Fruit fly (Drosophila melanogaster): ENCODE measurements around the gene CG14434.

Gene CG14434

DNA sequence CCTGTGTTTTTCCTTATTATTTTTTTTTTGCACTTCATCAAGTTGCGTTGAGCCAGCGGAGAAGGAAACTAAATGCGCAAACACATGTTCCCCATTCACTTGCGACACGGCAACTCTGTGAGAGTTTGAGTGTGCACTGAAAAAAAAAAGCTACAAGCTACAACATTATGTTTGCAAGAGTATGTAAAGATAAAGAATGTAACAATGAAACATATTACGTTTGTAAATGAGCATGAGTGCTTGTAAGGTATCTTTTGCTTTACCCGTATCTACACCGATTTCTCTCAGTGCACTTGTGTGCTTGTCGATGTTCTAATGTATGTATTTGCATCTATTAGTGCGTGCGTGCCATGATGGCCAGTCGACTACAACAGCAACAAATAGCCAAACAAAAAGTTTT, 45.3 kb upstream of the CG14434 start (continued):
- TF ChIP-seq ash1 (GFP tag; optimal IDR thresholded peaks at IDR 0.05) (no peak), CG3838 (GFP tag; optimal IDR thresholded peaks at IDR 0.05) (no peak), CG32767 (GFP tag; IDR thresholded peaks at IDR 0.05) (no peak), ato (GFP tag; IDR thresholded peaks at IDR 0.05; ENCODE audit: partially characterized antibody) (no peak), ind (GFP tag; optimal IDR thresholded peaks at IDR 0.05) (peak; percentile 18), CG12104 (GFP tag; optimal IDR thresholded peaks at IDR 0.05) (no peak), CG5180 (GFP tag; optimal IDR thresholded peaks at IDR 0.05) (no peak), nerfin-1 (tag; optimal IDR thresholded peaks at IDR 0.05) (no peak), Awh (GFP tag; IDR thresholded peaks at IDR 0.05) (no peak), CG7839 (tag; optimal IDR thresholded peaks at IDR 0.05) (peak; percentile 5), CG6813 (GFP tag; optimal IDR thresholded peaks at IDR 0.05) (no peak), Dad (GFP tag; optimal IDR thresholded peaks at IDR 0.05) (no peak), tio (GFP tag; optimal IDR thresholded peaks at IDR 0.05) (no peak), CG11456 (GFP tag; IDR thresholded peaks at IDR 0.05) (no peak), Scr (GFP tag; IDR thresholded peaks at IDR 0.05; ENCODE audit: partially characterized antibody) (no peak), ERR (GFP tag; optimal IDR thresholded peaks at IDR 0.05) (no peak), CG32772 (GFP tag; IDR thresholded peaks at IDR 0.05) (no peak), ttk (GFP tag; IDR thresholded peaks at IDR 0.05) (no peak), Fer2 (tag; optimal IDR thresholded peaks at IDR 0.05) (no peak), CoRest (tag; optimal IDR thresholded peaks at IDR 0.05) (no peak), sob (GFP tag; IDR thresholded peaks at IDR 0.05) (0 out of 2 replicates have a peak, but pooled peaks have one; percentile 26), jigr1 (GFP tag; IDR thresholded peaks at IDR 0.05) (no peak), sisA (GFP tag; IDR thresholded peaks at IDR 0.05) (peak; percentile 20; the same call in 1 of the 2 replicates), CG3281 (GFP tag; optimal IDR thresholded peaks at IDR 0.05) (no peak), abd-A (tag; optimal IDR thresholded peaks at IDR 0.05) (no peak), CG12236 (GFP tag; optimal IDR thresholded peaks at IDR 0.05) (no peak), pros (GFP tag; optimal IDR thresholded peaks at IDR 0.05) (no peak), Xrp1 (GFP tag; IDR thresholded peaks at IDR 0.05) (peak; percentile 34; the same call in 1 of the 2 replicates), cato (GFP tag; optimal IDR thresholded peaks at IDR 0.05; ENCODE audit: borderline replicate concordance) (no peak), Asciz (GFP tag; optimal IDR thresholded peaks at IDR 0.05) (no peak), Dip2 (GFP tag; IDR thresholded peaks at IDR 0.05) (no peak), CG31441 (GFP tag; IDR thresholded peaks at IDR 0.05) (no peak), lab (GFP tag; optimal IDR thresholded peaks at IDR 0.05) (peak; percentile 24), CG8944 (GFP tag; optimal IDR thresholded peaks at IDR 0.05) (no peak), Poxn (GFP tag; IDR thresholded peaks at IDR 0.05) (no peak), vfl (GFP tag; optimal IDR thresholded peaks at IDR 0.05) (no peak), CG9215 (GFP tag; IDR thresholded peaks at IDR 0.05) (0 out of 2 replicates have a peak, but pooled peaks have one; percentile 20), CG8290 (GFP tag; optimal IDR thresholded peaks at IDR 0.05) (no peak), CG8290 (tag; optimal IDR thresholded peaks at IDR 0.05) (no peak), ftz-f1 (GFP tag; optimal IDR thresholded peaks at IDR 0.05) (no peak), trh (GFP tag; optimal IDR thresholded peaks at IDR 0.05) (no peak), CG14050 (GFP tag; IDR thresholded peaks at IDR 0.05) (no peak), CG10979 (tag; optimal IDR thresholded peaks at IDR 0.05) (no peak), br (optimal IDR thresholded peaks at IDR 0.05) (no peak), CG1647 (GFP tag; optimal IDR thresholded peaks at IDR 0.05) (no peak), Dll (GFP tag; IDR thresholded peaks at IDR 0.05; ENCODE audit: partially characterized antibody) (no peak), Dp (GFP tag; optimal IDR thresholded peaks at IDR 0.05) (no peak), CG2120 (GFP tag; optimal IDR thresholded peaks at IDR 0.05) (peak; percentile 7), org-1 (GFP tag; optimal IDR thresholded peaks at IDR 0.05) (no peak), CG11093 (GFP tag; IDR thresholded peaks at IDR 0.05) (no peak), Kr (GFP tag; optimal IDR thresholded peaks at IDR 0.05) (no peak)
